Worm (Caenorhabditis elegans) whole organism, late embryonic: ENCODE results near the gene his-62.

Source experiments
- fkh-10 ChIP-seq: fragments of 150-350 bp; optimal IDR thresholded peaks from 2 replicates; lab custom pipeline; 2014; ENCODE audit warnings: missing biosample characterization, missing genetic modification reagents, missing genetic modification characterization
- fkh-6 ChIP-seq: sonication (generic microtip); optimal IDR thresholded peaks from 2 replicates; lab custom pipeline; 2016; ENCODE audit warnings: missing genetic modification characterization, missing compliant biosample characterization
- pha-4 ChIP-seq: fragments of 150-350 bp; optimal IDR thresholded peaks from 2 replicates; lab custom pipeline; 2018; ENCODE audit warnings: missing biosample characterization, missing genetic modification reagents, missing genetic modification characterization
- sox-4 ChIP-seq: sonication (generic microtip); optimal IDR thresholded peaks from 2 replicates; lab custom pipeline; 2017; ENCODE audit warnings: mild to moderate bottlenecking, missing genetic modification characterization, inconsistent platforms, missing compliant biosample characterization

ce11 chrIV:7488457-7488783 is 2.1 kb downstream of the his-62 start:
- TF ChIP-seq pha-4 (tag; lab: Kevin White, UChicago) (no peak), fkh-10 (GFP tag; lab: Kevin White, UChicago) (no peak), sox-4 (tag; lab: Kevin White, UChicago) (no peak), fkh-6 (no peak)
